Fruit fly (Drosophila melanogaster) whole organism, prepupa: ENCODE data around the gene olf413.

Experiments
- CG10631 ChIP-seq: fragments of 200-800 bp; sonication (Bioruptor generic); optimal IDR thresholded peaks from 2 replicates; lab custom pipeline; 2016; ENCODE audit warnings: missing biosample characterization, missing genetic modification characterization
- CG11902 ChIP-seq: fragments of 200-800 bp; sonication (Bioruptor generic); optimal IDR thresholded peaks from 3 replicates; lab custom pipeline; 2016; ENCODE audit warnings: missing biosample characterization, missing genetic modification characterization
- CG16779 ChIP-seq: fragments of 200-800 bp; sonication (Bioruptor generic); optimal IDR thresholded peaks from 3 replicates; lab custom pipeline; 2017; ENCODE audit warnings: missing biosample characterization, mild to moderate bottlenecking, missing genetic modification characterization
- CG3032 ChIP-seq: fragments of 200-800 bp; optimal IDR thresholded peaks from 2 replicates; lab custom pipeline; 2019; ENCODE audit warnings: missing biosample characterization, mild to moderate bottlenecking, missing genetic modification characterization, moderate library complexity
- CG31627 ChIP-seq: fragments of 200-800 bp; sonication (Bioruptor generic); optimal IDR thresholded peaks from 3 replicates; lab custom pipeline; 2016; ENCODE audit warnings: missing biosample characterization, missing genetic modification characterization
- CG32006 ChIP-seq: fragments of 200-800 bp; sonication (Bioruptor generic); optimal IDR thresholded peaks from 3 replicates; lab custom pipeline; 2017; ENCODE audit warnings: missing biosample characterization, mild to moderate bottlenecking, missing genetic modification characterization
- CG34406 ChIP-seq: fragments of 200-800 bp; sonication (Bioruptor generic); optimal IDR thresholded peaks from 3 replicates; lab custom pipeline; 2016; ENCODE audit warnings: missing biosample characterization, missing genetic modification characterization
- CG3919 ChIP-seq: fragments of 200-800 bp; sonication (Bioruptor generic); optimal IDR thresholded peaks from 3 replicates; lab custom pipeline; 2016; ENCODE audit warnings: missing biosample characterization, missing genetic modification characterization
- CG4318 ChIP-seq: fragments of 200-800 bp; sonication (Bioruptor generic); optimal IDR thresholded peaks from 3 replicates; lab custom pipeline; 2017; ENCODE audit warnings: missing biosample characterization, mild to moderate bottlenecking, missing genetic modification characterization
- CG6163 ChIP-seq: fragments of 200-800 bp; sonication (Bioruptor generic); IDR thresholded peaks from 3 replicates; pipeline ENCODE4 v1.3.6; 2022; ENCODE audit warnings: missing biosample characterization, missing genetic modification characterization
- CG6276 ChIP-seq: fragments of 200-800 bp; sonication (Bioruptor generic); optimal IDR thresholded peaks from 2 replicates; lab custom pipeline; 2017; ENCODE audit warnings: missing biosample characterization, mild to moderate bottlenecking, missing genetic modification characterization
- CG6792 ChIP-seq: fragments of 200-800 bp; sonication (Bioruptor generic); optimal IDR thresholded peaks from 3 replicates; lab custom pipeline; 2016; ENCODE audit warnings: missing biosample characterization, missing genetic modification characterization
- CG6808 ChIP-seq: fragments of 200-800 bp; sonication (Bioruptor generic); optimal IDR thresholded peaks from 3 replicates; lab custom pipeline; 2017; ENCODE audit warnings: missing biosample characterization, missing genetic modification characterization, mild to moderate bottlenecking, moderate library complexity, missing genetic modification reagents
- CG6854 ChIP-seq: fragments of 200-800 bp; sonication (Bioruptor generic); optimal IDR thresholded peaks from 2 replicates; lab custom pipeline; 2017; ENCODE audit warnings: missing biosample characterization, mild to moderate bottlenecking, missing genetic modification characterization
- CG8632 ChIP-seq: fragments of 200-800 bp; sonication (Bioruptor generic); optimal IDR thresholded peaks from 3 replicates; lab custom pipeline; 2016; ENCODE audit warnings: missing biosample characterization, missing genetic modification characterization
- CG9139 ChIP-seq: fragments of 200-800 bp; sonication (Bioruptor generic); optimal IDR thresholded peaks from 3 replicates; lab custom pipeline; 2017; ENCODE audit warnings: missing biosample characterization, mild to moderate bottlenecking, missing genetic modification characterization
- Eip78C ChIP-seq: fragments of 200-800 bp; sonication (Bioruptor generic); peaks from one replicate; lab custom pipeline; 2016; ENCODE audit warnings: missing biosample characterization, missing genetic modification characterization
- Eip93F ChIP-seq: fragments of 200-800 bp; sonication (Bioruptor generic); optimal IDR thresholded peaks from 2 replicates; lab custom pipeline; 2016; ENCODE audit warnings: missing biosample characterization, mild to moderate bottlenecking, missing genetic modification characterization
- Ets96B ChIP-seq: fragments of 200-800 bp; optimal IDR thresholded peaks from 2 replicates; lab custom pipeline; 2019; ENCODE audit warnings: missing biosample characterization, mild to moderate bottlenecking, missing genetic modification characterization, moderate library complexity
- Hr39 ChIP-seq: fragments of 200-800 bp; sonication (Bioruptor generic); optimal IDR thresholded peaks from 2 replicates; lab custom pipeline; 2016; ENCODE audit warnings: missing biosample characterization, missing genetic modification characterization
- Hr4 ChIP-seq: fragments of 200-800 bp; sonication (Bioruptor generic); optimal IDR thresholded peaks from 3 replicates; lab custom pipeline; 2016; ENCODE audit warnings: missing biosample characterization, missing genetic modification characterization
- Lpt ChIP-seq: fragments of 200-800 bp; sonication (Bioruptor generic); optimal IDR thresholded peaks from 3 replicates; lab custom pipeline; 2016; ENCODE audit warnings: missing biosample characterization, missing genetic modification characterization
- OdsH ChIP-seq: fragments of 200-800 bp; sonication (Bioruptor generic); optimal IDR thresholded peaks from 3 replicates; lab custom pipeline; 2016; ENCODE audit warnings: missing biosample characterization, missing genetic modification characterization
- Smox ChIP-seq: fragments of 200-800 bp; sonication (Bioruptor generic); optimal IDR thresholded peaks from 3 replicates; lab custom pipeline; 2016; ENCODE audit warnings: missing biosample characterization, missing genetic modification characterization
- Sox14 ChIP-seq: fragments of 200-800 bp; sonication (Bioruptor generic); optimal IDR thresholded peaks from 3 replicates; lab custom pipeline; 2016; ENCODE audit warnings: missing biosample characterization, missing genetic modification characterization
- achi ChIP-seq: fragments of 200-800 bp; sonication (Bioruptor generic); optimal IDR thresholded peaks from 3 replicates; lab custom pipeline; 2016; ENCODE audit warnings: missing biosample characterization, missing genetic modification characterization
- acj6 ChIP-seq: fragments of 200-800 bp; sonication (Bioruptor generic); optimal IDR thresholded peaks from 3 replicates; lab custom pipeline; 2016; ENCODE audit warnings: missing biosample characterization, missing genetic modification characterization
- dac ChIP-seq: fragments of 200-800 bp; sonication (Bioruptor generic); optimal IDR thresholded peaks from 2 replicates; lab custom pipeline; 2017; ENCODE audit warnings: missing biosample characterization, mild to moderate bottlenecking, missing genetic modification characterization
- dsx ChIP-seq: fragments of 200-800 bp; optimal IDR thresholded peaks from 3 replicates; lab custom pipeline; 2019; ENCODE audit warnings: missing biosample characterization, mild to moderate bottlenecking, missing genetic modification characterization, moderate library complexity; ENCODE audit not compliant: poor library complexity, severe bottlenecking
- eg ChIP-seq: fragments of 200-800 bp; sonication (Bioruptor generic); IDR thresholded peaks from 3 replicates; pipeline ENCODE4 v1.3.6; 2022; ENCODE audit warnings: missing biosample characterization, missing genetic modification characterization
- esn ChIP-seq: fragments of 200-800 bp; sonication (Bioruptor generic); optimal IDR thresholded peaks from 2 replicates; lab custom pipeline; 2016; ENCODE audit warnings: missing biosample characterization, mild to moderate bottlenecking, missing genetic modification characterization, moderate library complexity
- fd59A ChIP-seq: fragments of 200-800 bp; sonication (Bioruptor generic); optimal IDR thresholded peaks from 2 replicates; lab custom pipeline; 2017; ENCODE audit warnings: missing biosample characterization, mild to moderate bottlenecking, missing genetic modification characterization, missing genetic modification reagents
- fd85E ChIP-seq: fragments of 200-800 bp; sonication (Bioruptor generic); optimal IDR thresholded peaks from 3 replicates; lab custom pipeline; 2016; ENCODE audit warnings: missing biosample characterization, missing genetic modification characterization
- fkh ChIP-seq: fragments of 200-800 bp; sonication (Bioruptor generic); optimal IDR thresholded peaks from 3 replicates; lab custom pipeline; 2017; ENCODE audit warnings: missing biosample characterization, mild to moderate bottlenecking, missing genetic modification characterization, moderate library complexity
- lz ChIP-seq: fragments of 200-800 bp; sonication (Bioruptor generic); optimal IDR thresholded peaks from 3 replicates; lab custom pipeline; 2016; ENCODE audit warnings: missing biosample characterization, missing genetic modification characterization
- pdm3 ChIP-seq: fragments of 200-800 bp; sonication (Bioruptor generic); optimal IDR thresholded peaks from 3 replicates; lab custom pipeline; 2016; ENCODE audit warnings: missing biosample characterization, missing genetic modification characterization
- salr ChIP-seq, 2 experiments: fragments of 200-800 bp; sonication (Bioruptor generic); optimal IDR thresholded peaks; 3 replicates each; lab custom pipeline; 2016 to 2018; ENCODE audit warnings: missing biosample characterization in 2 of 2, missing genetic modification characterization in 2 of 2, mild to moderate bottlenecking in 1 of 2
- spab ChIP-seq: fragments of 200-800 bp; sonication (Bioruptor generic); optimal IDR thresholded peaks from 2 replicates; lab custom pipeline; 2017; ENCODE audit warnings: missing biosample characterization, mild to moderate bottlenecking, missing genetic modification characterization, missing genetic modification reagents
- svp ChIP-seq: fragments of 200-800 bp; sonication (Bioruptor generic); peaks from one replicate; lab custom pipeline; 2016; ENCODE audit warnings: missing biosample characterization, missing genetic modification characterization

Gene olf413

DNA sequence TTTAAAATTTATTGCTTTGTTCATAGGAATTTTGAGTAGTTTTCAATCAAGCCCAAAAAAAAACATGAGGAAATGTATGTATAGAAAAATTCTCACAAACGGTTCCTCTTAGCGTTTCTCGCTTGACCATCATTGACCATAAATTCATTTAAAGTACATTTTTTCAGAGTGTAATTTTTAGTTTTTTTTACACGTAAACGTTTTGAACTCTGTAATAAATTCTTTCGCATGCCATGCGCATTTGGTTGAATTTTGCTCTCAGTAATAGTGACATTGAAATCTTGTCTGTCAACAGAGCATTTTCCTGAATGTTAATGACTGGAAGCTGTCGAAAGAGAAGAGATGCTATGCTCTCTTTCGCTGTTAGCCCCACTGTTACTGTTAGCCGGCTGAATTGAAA, 1.5 kb upstream of the olf413 start (continued):
- peak; percentile 10 for TF ChIP-seq CG4318 (GFP tag; lab: Kevin White, UChicago)
- no peak for TF ChIP-seq achi
- no peak for TF ChIP-seq CG9139 (GFP tag; lab: Kevin White, UChicago)
- peak; percentile 26 for TF ChIP-seq acj6 (GFP tag; lab: Kevin White, UChicago)
- TF ChIP-seq CG11902, result no peak
- TF ChIP-seq Sox14 (GFP tag; lab: Kevin White, UChicago), result peak; percentile 44
- TF ChIP-seq eg (GFP tag; lab: Robert Waterston, UW), result peak; percentile 63
- TF ChIP-seq CG8632, result no peak
- peak; percentile 84 for TF ChIP-seq Eip78C (GFP tag; lab: Kevin White, UChicago)
- no peak for TF ChIP-seq dac (GFP tag; lab: Kevin White, UChicago)
- TF ChIP-seq Hr4 (GFP tag; lab: Kevin White, UChicago), result peak; percentile 41
- TF ChIP-seq spab (GFP tag; lab: Kevin White, UChicago), result no peak
- no peak for TF ChIP-seq fd59A
- peak; percentile 19 for TF ChIP-seq CG10631
- peak in 1 of 2 experiments; percentile 26 for TF ChIP-seq salr (GFP tag; optimal IDR thresholded peaks at IDR 0.05; lab: Kevin White, UChicago)
- TF ChIP-seq dsx, result no peak
- peak; percentile 12 for TF ChIP-seq fkh (GFP tag; lab: Kevin White, UChicago)
- no peak for TF ChIP-seq svp (GFP tag; lab: Kevin White, UChicago)
- TF ChIP-seq CG6163 (GFP tag; lab: Robert Waterston, UW), result peak; percentile 43; the same call in 1 of the 3 replicates
- no peak for TF ChIP-seq Eip93F (GFP tag; lab: Kevin White, UChicago)
- no peak for TF ChIP-seq CG16779 (tag; lab: Kevin White, UChicago)
- TF ChIP-seq, all 60 proteins: peak for 26

DNA sequence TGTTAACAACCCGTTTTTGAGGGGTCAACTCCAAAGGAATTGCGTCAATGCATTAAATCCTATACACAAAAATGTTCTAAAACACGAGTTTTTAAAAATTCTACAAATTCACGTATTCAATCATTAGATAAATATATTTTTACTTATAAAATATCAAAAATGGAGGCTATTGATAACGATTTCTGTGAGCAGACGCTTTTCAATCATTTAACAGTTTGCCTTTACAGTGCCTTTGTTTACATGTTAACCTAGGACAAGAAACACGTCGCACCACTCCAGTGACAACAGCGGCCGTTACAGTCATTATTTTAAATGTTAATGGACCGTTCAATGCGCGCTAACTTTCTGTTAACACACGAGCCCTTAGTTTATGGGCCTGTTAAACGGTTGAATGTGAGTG, 963 bp upstream of the olf413 start:
- TF ChIP-seq Eip78C (GFP tag; lab: Kevin White, UChicago), result peak; percentile 78
- TF ChIP-seq CG6276 (GFP tag; lab: Kevin White, UChicago), result no peak

DNA sequence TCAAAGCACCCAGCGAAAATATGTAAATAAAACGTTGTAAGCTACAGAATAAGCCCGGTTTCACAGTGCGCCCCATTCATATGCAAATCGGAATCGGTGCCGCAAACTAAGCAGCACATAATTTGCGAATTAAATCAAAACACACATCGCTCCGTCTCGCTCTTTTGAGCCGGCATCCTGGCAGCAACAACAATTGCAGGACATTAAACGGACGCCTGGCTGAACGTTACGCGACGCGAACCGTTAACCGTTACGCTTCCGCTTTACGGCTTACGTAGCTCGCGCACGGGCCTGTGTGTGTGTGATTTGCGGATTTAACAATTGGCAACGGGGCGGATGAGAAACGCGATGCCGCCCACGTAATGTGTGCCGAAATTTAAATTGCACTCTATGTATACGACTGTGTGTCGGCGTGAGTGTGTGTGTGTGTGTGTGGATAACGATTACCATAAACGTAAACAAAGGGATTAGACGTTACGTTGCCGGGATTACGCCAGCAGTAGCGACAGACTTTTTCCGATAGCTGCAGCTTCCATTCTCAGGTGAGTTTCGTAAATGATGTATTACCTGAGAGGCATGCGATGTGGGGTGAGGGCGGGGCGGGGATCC, 482 bp downstream of the olf413 start:
- TF ChIP-seq CG16779 (tag; lab: Kevin White, UChicago) (no peak), OdsH (GFP tag; lab: Kevin White, UChicago) (no peak), lz (GFP tag; lab: Kevin White, UChicago) (no peak), svp (GFP tag; lab: Kevin White, UChicago) (peak; percentile 38), esn (GFP tag; lab: Kevin White, UChicago) (no peak)

DNA sequence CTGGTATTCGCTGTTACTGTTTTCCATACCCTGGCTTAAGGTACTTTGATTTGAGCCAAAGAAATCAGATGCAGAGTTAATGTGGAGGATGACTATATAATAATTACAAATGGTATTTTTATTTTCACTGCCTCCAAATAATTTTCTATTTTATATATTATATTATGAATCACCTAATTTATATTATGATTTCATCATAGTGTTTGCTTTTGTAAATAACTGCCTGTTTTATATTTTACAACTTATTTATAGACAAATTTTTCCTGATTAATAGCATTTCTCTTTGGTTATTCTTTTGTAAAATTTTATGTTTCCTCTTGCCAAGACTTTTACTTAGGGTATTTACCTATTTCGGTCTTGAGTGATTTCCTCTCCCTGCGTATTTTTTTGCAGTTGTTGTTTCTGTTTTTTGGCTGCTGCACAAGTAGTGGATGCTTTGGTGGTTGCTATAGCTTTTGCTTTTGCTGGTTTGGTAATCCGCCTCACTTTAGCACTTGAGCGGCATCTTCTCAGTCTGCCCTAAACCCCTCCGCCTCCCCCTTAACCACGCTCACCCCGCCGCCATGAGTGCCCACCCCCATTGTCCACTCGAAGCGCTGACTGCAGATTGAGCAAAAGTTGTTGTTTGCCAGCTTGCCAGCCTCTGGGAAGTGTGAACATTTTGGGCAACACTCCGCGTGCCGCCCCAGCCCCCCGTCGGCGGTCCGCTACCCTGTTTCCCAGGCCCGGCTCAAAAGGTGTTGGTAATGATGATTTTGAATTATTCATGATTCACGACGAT, 11.1 kb downstream of the olf413 start:
- TF ChIP-seq CG10631 (peak; percentile 48), achi (peak; percentile 16), OdsH (GFP tag; lab: Kevin White, UChicago) (peak; percentile 34), CG3032 (tag; lab: Kevin White, UChicago) (peak; percentile 32), Sox14 (GFP tag; lab: Kevin White, UChicago) (no peak), eg (GFP tag; lab: Robert Waterston, UW) (0 out of 3 replicates have a peak, but pooled peaks have one; percentile 29), Lpt (GFP tag; lab: Kevin White, UChicago) (no peak), CG34406 (GFP tag; lab: Kevin White, UChicago) (peak; percentile 20), CG8632 (peak; percentile 32), fd85E (no peak), acj6 (GFP tag; lab: Kevin White, UChicago) (peak; percentile 37), esn (GFP tag; lab: Kevin White, UChicago) (peak; percentile 45), pdm3 (no peak), dac (GFP tag; lab: Kevin White, UChicago) (no peak), CG32006 (peak; percentile 36), Smox (GFP tag; lab: Kevin White, UChicago) (peak; percentile 15), CG6808 (GFP tag; lab: Kevin White, UChicago) (peak; percentile 12), salr (GFP tag; optimal IDR thresholded peaks at IDR 0.05; lab: Kevin White, UChicago) (peak in 1 of 2 experiments; percentile 16), CG3919 (GFP tag; lab: Kevin White, UChicago) (no peak), CG31627 (GFP tag; lab: Kevin White, UChicago) (no peak), CG6792 (GFP tag; lab: Kevin White, UChicago) (no peak), Eip78C (GFP tag; lab: Kevin White, UChicago) (peak; percentile 33), svp (GFP tag; lab: Kevin White, UChicago) (peak; percentile 52), Hr39 (GFP tag; lab: Kevin White, UChicago) (no peak), CG6163 (GFP tag; lab: Robert Waterston, UW) (no peak), CG6854 (GFP tag; lab: Kevin White, UChicago) (peak; percentile 50), Ets96B (tag; lab: Kevin White, UChicago) (peak; percentile 13)
